Fruit fly (Drosophila melanogaster): ENCODE results near the gene TAF1B.
A peak's percentile ranks its signal among the peaks of the same experiment; 100 is the strongest.

The TAF1B gene

dm6 chr3R:10168483-10169064 lies 24.6 kb upstream of the TAF1B start (continued):
- TF ChIP-seq Fer2 (tag; optimal IDR thresholded peaks at IDR 0.05): no peak
- TF ChIP-seq CG1832 (GFP tag; optimal IDR thresholded peaks at IDR 0.05): no peak
- 0 out of 2 replicates have a peak, but pooled peaks have one; percentile 35 for TF ChIP-seq sob (GFP tag; IDR thresholded peaks at IDR 0.05)
- no peak for TF ChIP-seq insv (GFP tag; optimal IDR thresholded peaks at IDR 0.05)
- TF ChIP-seq tna (GFP tag; IDR thresholded peaks at IDR 0.05; ENCODE audit: partially characterized antibody): no peak
- TF ChIP-seq CG12155 (GFP tag; optimal IDR thresholded peaks at IDR 0.05): peak; percentile 37
- TF ChIP-seq Oli (tag; optimal IDR thresholded peaks at IDR 0.05): peak; percentile 48
- peak; percentile 18; the same call in 1 of the 2 replicates for TF ChIP-seq CG17328 (GFP tag; IDR thresholded peaks at IDR 0.05)
- TF ChIP-seq abd-A (tag; optimal IDR thresholded peaks at IDR 0.05): no peak
- no peak for TF ChIP-seq CG16863 (GFP tag; optimal IDR thresholded peaks at IDR 0.05)
- peak; percentile 15 for TF ChIP-seq Side (GFP tag; optimal IDR thresholded peaks at IDR 0.05)
- TF ChIP-seq CG34422 (GFP tag; IDR thresholded peaks at IDR 0.05): no peak
- 0 out of 3 replicates have a peak, but pooled peaks have one; percentile 23 for TF ChIP-seq so (GFP tag; IDR thresholded peaks at IDR 0.05)
- no peak for TF ChIP-seq CG1792 (GFP tag; optimal IDR thresholded peaks at IDR 0.05)
- peak; percentile 44 for TF ChIP-seq grau (tag; optimal IDR thresholded peaks at IDR 0.05)
- no peak for TF ChIP-seq hb (GFP tag; IDR thresholded peaks at IDR 0.05; ENCODE audit: partially characterized antibody)
- no peak for TF ChIP-seq disco-r (GFP tag; optimal IDR thresholded peaks at IDR 0.05)
- no peak for TF ChIP-seq Gsc (GFP tag; IDR thresholded peaks at IDR 0.05)
- no peak for TF ChIP-seq HmgD (GFP tag; optimal IDR thresholded peaks at IDR 0.05)
- TF ChIP-seq sisA (GFP tag; IDR thresholded peaks at IDR 0.05): no peak
- TF ChIP-seq B-H2 (GFP tag; optimal IDR thresholded peaks at IDR 0.05): peak; percentile 25
- peak; percentile 34 for TF ChIP-seq Meics (GFP tag; optimal IDR thresholded peaks at IDR 0.05)
- TF ChIP-seq Pdp1 (GFP tag; optimal IDR thresholded peaks at IDR 0.05): peak in 1 of 2 experiments; percentile 16
- peak; percentile 28 for TF ChIP-seq CG7786 (GFP tag; optimal IDR thresholded peaks at IDR 0.05)
- peak; percentile 19 for TF ChIP-seq fu2 (GFP tag; optimal IDR thresholded peaks at IDR 0.05)
- TF ChIP-seq seq (GFP tag; IDR thresholded peaks at IDR 0.05): peak; percentile 45; the same call in 1 of the 2 replicates
- no peak for TF ChIP-seq crp (GFP tag; optimal IDR thresholded peaks at IDR 0.05)
- peak; percentile 16 for TF ChIP-seq CG10543 (GFP tag; optimal IDR thresholded peaks at IDR 0.05)
- no peak for TF ChIP-seq amos (GFP tag; IDR thresholded peaks at IDR 0.05; ENCODE audit: partially characterized antibody)
- no peak for TF ChIP-seq CG2129 (GFP tag; IDR thresholded peaks at IDR 0.05; ENCODE audit: partially characterized antibody)
- TF ChIP-seq CG1233 (GFP tag; optimal IDR thresholded peaks at IDR 0.05): no peak
- peak; percentile 49; the same call in 1 of the 2 replicates for TF ChIP-seq wdn (GFP tag; IDR thresholded peaks at IDR 0.05)
- peak; percentile 30 for TF ChIP-seq CG7556 (GFP tag; optimal IDR thresholded peaks at IDR 0.05)
- TF ChIP-seq ci (GFP tag; IDR thresholded peaks at IDR 0.05): peak; percentile 62; the same call in 2 of the 3 replicates
- peak; percentile 62 for TF ChIP-seq gem (tag; optimal IDR thresholded peaks at IDR 0.05)
- TF ChIP-seq mld (GFP tag; IDR thresholded peaks at IDR 0.05; ENCODE audit: partially characterized antibody): no peak
- no peak for TF ChIP-seq CG3838 (GFP tag; optimal IDR thresholded peaks at IDR 0.05)
- TF ChIP-seq CG5245 (GFP tag; optimal IDR thresholded peaks at IDR 0.05): no peak
- TF ChIP-seq unpg (GFP tag; optimal IDR thresholded peaks at IDR 0.05): peak; percentile 66
- peak; percentile 38 for TF ChIP-seq CG13123 (GFP tag; optimal IDR thresholded peaks at IDR 0.05)
- no peak for TF ChIP-seq Hr39 (optimal IDR thresholded peaks at IDR 0.05)
- peak in 1 of 2 experiments; percentile 39 for TF ChIP-seq dpn (GFP tag; optimal IDR thresholded peaks at IDR 0.05)
- TF ChIP-seq CG18262 (tag; optimal IDR thresholded peaks at IDR 0.05): peak; percentile 1
- no peak for TF ChIP-seq her (GFP tag; optimal IDR thresholded peaks at IDR 0.05)
- TF ChIP-seq CG17359 (tag; optimal IDR thresholded peaks at IDR 0.05): peak; percentile 38
- peak; percentile 44 for TF ChIP-seq Xbp1 (GFP tag; optimal IDR thresholded peaks at IDR 0.05)
- no peak for TF ChIP-seq pzg (GFP tag; optimal IDR thresholded peaks at IDR 0.05)
- no peak for TF ChIP-seq sr (GFP tag; IDR thresholded peaks at IDR 0.05)
- peak; percentile 57 for TF ChIP-seq CoRest (tag; optimal IDR thresholded peaks at IDR 0.05)
- TF ChIP-seq Lim3 (GFP tag; IDR thresholded peaks at IDR 0.05): no peak
